Worm (Caenorhabditis elegans): ENCODE measurements around the gene col-86.

The col-86 gene

DNA sequence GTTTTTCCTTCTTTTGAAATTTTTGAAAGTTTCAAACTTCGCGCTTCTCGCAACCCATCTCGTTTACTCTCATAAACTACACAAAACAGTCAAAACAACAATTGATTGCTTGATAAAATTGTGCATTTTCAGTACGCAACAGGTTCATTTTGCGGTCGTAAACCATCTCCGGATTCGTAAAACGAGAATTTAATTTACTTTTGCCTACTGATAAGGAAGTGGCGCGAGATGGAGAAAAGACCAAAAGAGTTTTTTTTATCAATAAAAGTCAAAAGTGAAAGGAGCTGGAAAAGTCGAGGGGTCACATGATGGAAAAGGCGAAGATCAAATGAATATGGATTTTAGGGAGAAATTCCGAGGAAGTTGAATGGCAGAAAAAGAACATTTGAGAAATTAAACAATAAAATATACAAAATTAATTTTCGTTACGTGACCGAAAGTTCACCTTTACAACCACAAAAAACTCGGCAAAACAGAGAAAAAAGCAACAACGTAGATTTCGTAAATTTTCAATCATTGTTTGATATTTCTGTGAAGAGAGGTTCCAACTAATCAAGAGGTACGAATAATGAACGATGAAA is 19.1 kb downstream of the col-86 start, which contains the start of gene F42G4.6 (continued):
- TF ChIP-seq skn-1 (tag; optimal IDR thresholded peaks at IDR 0.05), result no peak
- TF ChIP-seq attf-4 (tag; optimal IDR thresholded peaks at IDR 0.05), result no peak
- no peak for TF ChIP-seq dpl-1 (GFP tag; optimal IDR thresholded peaks at IDR 0.05)
- no peak for TF ChIP-seq unc-39 (tag; optimal IDR thresholded peaks at IDR 0.05)
- TF ChIP-seq sdz-12 (GFP tag; optimal IDR thresholded peaks at IDR 0.05), result no peak
- no peak for TF ChIP-seq lim-7 (GFP tag; IDR thresholded peaks at IDR 0.05)
- TF ChIP-seq madf-5 (GFP tag; IDR thresholded peaks at IDR 0.05), result no peak
- no peak for TF ChIP-seq set-16 (GFP tag; IDR thresholded peaks at IDR 0.05)
- TF ChIP-seq madf-9 (GFP tag; conservative IDR thresholded peaks at IDR 0.05), result no peak
- peak; percentile 2 for TF ChIP-seq nhr-102 (tag; optimal IDR thresholded peaks at IDR 0.05)
- TF ChIP-seq nhr-6 (tag; optimal IDR thresholded peaks at IDR 0.05), result no peak
- no peak for TF ChIP-seq zip-2 (tag; optimal IDR thresholded peaks at IDR 0.05)
- peak; percentile 33 for TF ChIP-seq hlh-30 (tag; optimal IDR thresholded peaks at IDR 0.05; ENCODE audit: insufficient read depth)
- no peak for TF ChIP-seq nhr-111 (GFP tag; optimal IDR thresholded peaks at IDR 0.05)
- TF ChIP-seq aly-2 (tag; optimal IDR thresholded peaks at IDR 0.05), result no peak
- TF ChIP-seq lin-39 (tag; optimal IDR thresholded peaks at IDR 0.05), result no peak
- TF ChIP-seq rbr-2 (tag; optimal IDR thresholded peaks at IDR 0.05), result no peak
- no peak for TF ChIP-seq daf-16 (GFP tag; optimal IDR thresholded peaks at IDR 0.05)
- TF ChIP-seq daf-16 (tag; optimal IDR thresholded peaks at IDR 0.05), result peak; percentile 90
- TF ChIP-seq dmd-9 (GFP tag; IDR thresholded peaks at IDR 0.05), result no peak
- TF ChIP-seq pqm-1 (tag; optimal IDR thresholded peaks at IDR 0.05), result peak; percentile 79
- no peak for TF ChIP-seq ama-1 (optimal IDR thresholded peaks at IDR 0.05)
- TF ChIP-seq unc-130 (GFP tag; optimal IDR thresholded peaks at IDR 0.05), result no peak
- TF ChIP-seq dmd-8 (GFP tag; IDR thresholded peaks at IDR 0.05), result no peak
- no peak for TF ChIP-seq fos-1 (tag; optimal IDR thresholded peaks at IDR 0.05)
- TF ChIP-seq hlh-11 (tag; optimal IDR thresholded peaks at IDR 0.05), result peak; percentile 78
- TF ChIP-seq pha-4 (GFP tag; IDR thresholded peaks at IDR 0.05), result no peak
- no peak for TF ChIP-seq pha-4 (tag; optimal IDR thresholded peaks at IDR 0.05)
- no peak for TF ChIP-seq saeg-2 (GFP tag; IDR thresholded peaks at IDR 0.05)
- TF ChIP-seq vab-7 (GFP tag; IDR thresholded peaks at IDR 0.05), result no peak

DNA sequence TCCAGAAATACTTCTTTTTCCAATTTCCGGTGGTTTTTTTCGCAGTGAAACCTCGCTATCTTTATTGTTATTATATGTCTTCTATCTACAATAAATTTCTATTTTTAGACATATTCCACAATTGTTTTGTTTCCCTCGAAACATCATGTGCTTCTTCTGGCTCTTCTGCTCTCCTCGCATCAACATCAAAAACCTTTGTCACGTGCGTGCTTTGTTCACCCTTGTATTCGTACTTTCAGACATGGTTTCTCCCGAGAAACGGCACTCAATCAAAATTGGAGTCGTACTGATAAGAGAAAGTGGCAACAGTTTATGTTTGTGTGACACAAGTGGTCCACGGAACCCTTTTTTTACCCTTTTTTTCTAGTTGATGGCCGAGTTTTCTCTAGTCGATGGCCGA is 20.3 kb downstream of the col-86 start:
- no peak for TF ChIP-seq madf-5 (GFP tag; IDR thresholded peaks at IDR 0.05)
- TF ChIP-seq lin-29 (GFP tag; IDR thresholded peaks at IDR 0.05), result no peak
- TF ChIP-seq rbr-2 (tag; optimal IDR thresholded peaks at IDR 0.05), result no peak
- no peak for TF ChIP-seq lsy-2 (tag; optimal IDR thresholded peaks at IDR 0.05)
- TF ChIP-seq nhr-42 (GFP tag; IDR thresholded peaks at IDR 0.05), result no peak
- TF ChIP-seq daf-8 (GFP tag; IDR thresholded peaks at IDR 0.05), result no peak
- TF ChIP-seq nhr-111 (GFP tag; optimal IDR thresholded peaks at IDR 0.05), result no peak
- TF ChIP-seq dmd-8 (GFP tag; IDR thresholded peaks at IDR 0.05), result no peak
- no peak for TF ChIP-seq aha-1 (tag)
- TF ChIP-seq attf-4 (tag; optimal IDR thresholded peaks at IDR 0.05), result no peak
- peak; percentile 93 for TF ChIP-seq dmd-6 (GFP tag; IDR thresholded peaks at IDR 0.05)
- peak; percentile 11; the same call in 1 of the 2 replicates for TF ChIP-seq lin-38 (GFP tag; IDR thresholded peaks at IDR 0.05)
- TF ChIP-seq skn-1 (tag; optimal IDR thresholded peaks at IDR 0.05), result no peak
- no peak for TF ChIP-seq F37D6.2 (tag; optimal IDR thresholded peaks at IDR 0.05)
- TF ChIP-seq ceh-20 (GFP tag; IDR thresholded peaks at IDR 0.05), result peak; percentile 71
- peak; percentile 86 for TF ChIP-seq lin-1 (GFP tag; IDR thresholded peaks at IDR 0.05)
- TF ChIP-seq unc-62 (GFP tag; optimal IDR thresholded peaks at IDR 0.05 in 1 of 2), result peak in 1 of 2 experiments; percentile 92
- TF ChIP-seq unc-62 (tag; optimal IDR thresholded peaks at IDR 0.05), result no peak
- TF ChIP-seq snpc-1.2 (GFP tag; IDR thresholded peaks at IDR 0.05), result no peak
- no peak for TF ChIP-seq nhr-11 (tag; optimal IDR thresholded peaks at IDR 0.05)
- TF ChIP-seq mxl-2 (GFP tag; conservative IDR thresholded peaks at IDR 0.05), result peak; percentile 45; the same call in 1 of the 2 replicates
- no peak for TF ChIP-seq spr-1 (tag; optimal IDR thresholded peaks at IDR 0.05)
- TF ChIP-seq ceh-82 (tag; optimal IDR thresholded peaks at IDR 0.05), result no peak
- peak in 1 of 2 experiments; percentile 84 for TF ChIP-seq daf-16 (GFP tag; optimal IDR thresholded peaks at IDR 0.05)
- TF ChIP-seq daf-16 (tag; optimal IDR thresholded peaks at IDR 0.05), result peak; percentile 99
- no peak for TF ChIP-seq duxl-1 (tag; optimal IDR thresholded peaks at IDR 0.05; ENCODE audit: poor library complexity)
- TF ChIP-seq cey-2 (tag; optimal IDR thresholded peaks at IDR 0.05; ENCODE audit: borderline replicate concordance, insufficient read depth), result no peak
- TF ChIP-seq ZK337.2 (GFP tag; IDR thresholded peaks at IDR 0.05), result no peak
- TF ChIP-seq lin-15B (tag; optimal IDR thresholded peaks at IDR 0.05), result no peak
- TF ChIP-seq egl-27 (tag; optimal IDR thresholded peaks at IDR 0.05), result no peak

All from whole organism, L4 larva.